Fruit fly (Drosophila melanogaster) whole organism, embryonic: ENCODE measurements around the gene SelT.

ENCODE experiments used
- Awh ChIP-seq: fragments of 200-800 bp; sonication (Bioruptor generic); IDR thresholded peaks from 2 replicates; pipeline ENCODE4, ENCODE4 v1.3.6; 2022; ENCODE audit warnings: missing biosample characterization, missing genetic modification characterization
- Blimp-1 ChIP-seq: fragments of 200-800 bp; sonication (Bioruptor generic); optimal IDR thresholded peaks from 3 replicates; lab custom pipeline; 2018; ENCODE audit warnings: missing biosample characterization, missing genetic modification characterization, mild to moderate bottlenecking, moderate library complexity, missing genetic modification reagents
- CG10543 ChIP-seq: fragments of 200-800 bp; sonication (Bioruptor generic); optimal IDR thresholded peaks from 3 replicates; lab custom pipeline; 2017; ENCODE audit warnings: missing biosample characterization, mild to moderate bottlenecking, missing genetic modification characterization, moderate library complexity
- CG10565 ChIP-seq: fragments of 200-800 bp; sonication (Bioruptor generic); optimal IDR thresholded peaks from 3 replicates; lab custom pipeline; 2016; ENCODE audit warnings: missing biosample characterization, mild to moderate bottlenecking, missing genetic modification characterization
- CG10654 ChIP-seq: fragments of 200-800 bp; sonication (Bioruptor generic); optimal IDR thresholded peaks from 2 replicates; lab custom pipeline; 2016; ENCODE audit warnings: missing biosample characterization, missing genetic modification characterization
- CG11093 ChIP-seq: fragments of 200-800 bp; sonication (Bioruptor generic); IDR thresholded peaks from 3 replicates; pipeline ENCODE4 v1.3.6; 2022; ENCODE audit warnings: missing biosample characterization, missing genetic modification characterization
- CG11696 ChIP-seq: fragments of 200-800 bp; sonication (Bioruptor generic); IDR thresholded peaks from 2 replicates; pipeline ENCODE4 v1.3.6; 2022; ENCODE audit warnings: missing biosample characterization, missing genetic modification characterization
- CG12071 ChIP-seq: fragments of 200-800 bp; sonication (Bioruptor generic); optimal IDR thresholded peaks from 3 replicates; lab custom pipeline; 2018; ENCODE audit warnings: missing biosample characterization, mild to moderate bottlenecking, missing genetic modification characterization
- CG16815 ChIP-seq: fragments of 200-800 bp; sonication (Bioruptor generic); optimal IDR thresholded peaks from 3 replicates; lab custom pipeline; 2017; ENCODE audit warnings: missing biosample characterization, mild to moderate bottlenecking, missing genetic modification characterization
- CG18011 ChIP-seq: fragments of 200-800 bp; sonication (Bioruptor generic); optimal IDR thresholded peaks from 2 replicates; lab custom pipeline; 2017; ENCODE audit warnings: missing biosample characterization, missing genetic modification characterization, mild to moderate bottlenecking, moderate library complexity, missing genotype
- CG18619 ChIP-seq: fragments of 200-800 bp; sonication (Bioruptor generic); optimal IDR thresholded peaks from 3 replicates; lab custom pipeline; 2017; ENCODE audit warnings: missing biosample characterization, mild to moderate bottlenecking, missing genetic modification characterization
- CG2875 ChIP-seq: fragments of 200-800 bp; sonication (Bioruptor generic); optimal IDR thresholded peaks from 2 replicates; lab custom pipeline; 2017; ENCODE audit warnings: missing biosample characterization, mild to moderate bottlenecking, missing genetic modification characterization, missing genetic modification reagents
- CG30020 ChIP-seq: fragments of 200-800 bp; optimal IDR thresholded peaks from 2 replicates; lab custom pipeline; 2019; ENCODE audit warnings: missing biosample characterization, mild to moderate bottlenecking, missing genetic modification characterization, moderate library complexity
- CG4424 ChIP-seq: fragments of 200-800 bp; sonication (Bioruptor generic); optimal IDR thresholded peaks from 3 replicates; lab custom pipeline; 2016; ENCODE audit warnings: missing biosample characterization, missing genetic modification characterization
- CG4617 ChIP-seq: fragments of 200-800 bp; sonication (Bioruptor generic); optimal IDR thresholded peaks from 3 replicates; lab custom pipeline; 2016; ENCODE audit warnings: missing biosample characterization, missing genetic modification characterization, borderline replicate concordance
- CG6689 ChIP-seq: fragments of 200-800 bp; sonication (Bioruptor generic); IDR thresholded peaks from 2 replicates; pipeline ENCODE4 v1.3.6; 2022; ENCODE audit warnings: missing biosample characterization, missing genetic modification characterization
- CG7372 ChIP-seq: fragments of 200-800 bp; sonication (Bioruptor generic); IDR thresholded peaks from 2 replicates; pipeline ENCODE4 v1.3.6; 2022; ENCODE audit warnings: missing biosample characterization, missing genetic modification characterization
- CG7839 ChIP-seq: fragments of 200-800 bp; sonication (Bioruptor generic); optimal IDR thresholded peaks from 3 replicates; lab custom pipeline; 2018; ENCODE audit warnings: missing biosample characterization, mild to moderate bottlenecking, missing genetic modification characterization, moderate library complexity
- CoRest ChIP-seq: fragments of 200-800 bp; sonication (Bioruptor generic); optimal IDR thresholded peaks from 3 replicates; lab custom pipeline; 2018; ENCODE audit warnings: missing biosample characterization, mild to moderate bottlenecking, missing genetic modification characterization, moderate library complexity
- Dip3 ChIP-seq: fragments of 200-800 bp; sonication (Bioruptor generic); optimal IDR thresholded peaks from 3 replicates; lab custom pipeline; 2016; ENCODE audit warnings: missing biosample characterization, missing genetic modification characterization
- ERR ChIP-seq: fragments of 200-800 bp; sonication (Bioruptor generic); optimal IDR thresholded peaks from 2 replicates; lab custom pipeline; 2016; ENCODE audit warnings: missing biosample characterization, missing genetic modification characterization
- Ets65A ChIP-seq: fragments of 200-800 bp; sonication (Bioruptor generic); peaks from one replicate; lab custom pipeline; 2016; ENCODE audit warnings: missing biosample characterization, missing genetic modification characterization
- HmgZ ChIP-seq: fragments of 200-800 bp; sonication (Bioruptor generic); optimal IDR thresholded peaks from 2 replicates; lab custom pipeline; 2018; ENCODE audit warnings: missing biosample characterization, mild to moderate bottlenecking, missing genetic modification characterization
- Poxn ChIP-seq: fragments of 200-800 bp; sonication (Bioruptor generic); IDR thresholded peaks from 2 replicates; pipeline ENCODE4 v1.3.6; 2022; ENCODE audit warnings: missing biosample characterization, missing genetic modification characterization
- Spps ChIP-seq: fragments of 200-800 bp; sonication (Bioruptor generic); optimal IDR thresholded peaks from 2 replicates; lab custom pipeline; 2018; ENCODE audit warnings: missing biosample characterization, mild to moderate bottlenecking, missing genetic modification characterization
- Sry-β ChIP-seq: fragments of 200-800 bp; sonication (Bioruptor generic); optimal IDR thresholded peaks from 2 replicates; lab custom pipeline; 2018; ENCODE audit warnings: missing biosample characterization, mild to moderate bottlenecking, missing genetic modification characterization, moderate library complexity
- Usf ChIP-seq: fragments of 200-800 bp; sonication (Bioruptor generic); optimal IDR thresholded peaks from 2 replicates; lab custom pipeline; 2017; ENCODE audit warnings: missing genotype, missing biosample characterization, missing genetic modification characterization
- Xrp1 ChIP-seq: fragments of 200-800 bp; sonication (Bioruptor generic); IDR thresholded peaks from 2 replicates; pipeline ENCODE4 v1.3.6; 2022; ENCODE audit warnings: missing biosample characterization, missing genetic modification characterization
- amos ChIP-seq: fragments of 200-800 bp; sonication (Bioruptor generic); IDR thresholded peaks from 2 replicates; pipeline ENCODE4 v1.3.6; 2022; ENCODE audit warnings: missing biosample characterization, missing genetic modification characterization; ENCODE audit not compliant: partially characterized antibody
- bigmax ChIP-seq: fragments of 200-800 bp; sonication (Bioruptor generic); optimal IDR thresholded peaks from 2 replicates; lab custom pipeline; 2018; ENCODE audit warnings: missing biosample characterization, mild to moderate bottlenecking, missing genetic modification characterization
- br ChIP-seq: fragments of >200 bp; optimal IDR thresholded peaks from 2 replicates; lab custom pipeline; 2017
- cas ChIP-seq: fragments of 200-800 bp; sonication (Bioruptor generic); IDR thresholded peaks from 2 replicates; pipeline ENCODE4 v1.3.6; 2022; ENCODE audit warnings: missing biosample characterization, missing genetic modification characterization
- caup ChIP-seq: fragments of 200-800 bp; sonication (Bioruptor generic); optimal IDR thresholded peaks from 3 replicates; lab custom pipeline; 2017; ENCODE audit warnings: missing biosample characterization, mild to moderate bottlenecking, missing genetic modification characterization, moderate library complexity; ENCODE audit not compliant: severe bottlenecking
- chif ChIP-seq, 2 experiments: fragments of 200-800 bp; sonication (Bioruptor generic); optimal IDR thresholded peaks; 3 replicates each; lab custom pipeline; 2016; ENCODE audit warnings: missing biosample characterization in 2 of 2, missing genetic modification characterization in 2 of 2
- chn ChIP-seq: fragments of 200-800 bp; sonication (Bioruptor generic); optimal IDR thresholded peaks from 2 replicates; lab custom pipeline; 2016; ENCODE audit warnings: missing biosample characterization, missing genetic modification characterization
- croc ChIP-seq: fragments of 200-800 bp; sonication (Bioruptor generic); conservative IDR thresholded peaks from 3 replicates; pipeline ENCODE4 v1.3.6; 2022; ENCODE audit warnings: missing biosample characterization, missing genetic modification characterization
- her ChIP-seq: fragments of 200-800 bp; sonication (Bioruptor generic); optimal IDR thresholded peaks from 2 replicates; lab custom pipeline; 2016; ENCODE audit warnings: missing biosample characterization, missing genetic modification characterization
- hth ChIP-seq: fragments of >200 bp; optimal IDR thresholded peaks from 2 replicates; lab custom pipeline; 2017; ENCODE audit warnings: inconsistent platforms
- jigr1 ChIP-seq: fragments of 200-800 bp; sonication (Bioruptor generic); IDR thresholded peaks from 3 replicates; pipeline ENCODE4 v1.3.6; 2022; ENCODE audit warnings: missing biosample characterization, missing genetic modification characterization
- luna ChIP-seq: fragments of 200-800 bp; sonication (Bioruptor generic); optimal IDR thresholded peaks from 2 replicates; lab custom pipeline; 2016; ENCODE audit warnings: missing biosample characterization, missing genetic modification characterization
- maf-S ChIP-seq: fragments of 200-800 bp; sonication (Bioruptor generic); optimal IDR thresholded peaks from 2 replicates; lab custom pipeline; 2016; ENCODE audit warnings: missing biosample characterization, missing genetic modification characterization
- nmo ChIP-seq: fragments of 200-800 bp; sonication (Bioruptor generic); optimal IDR thresholded peaks from 2 replicates; lab custom pipeline; 2018; ENCODE audit warnings: missing biosample characterization, mild to moderate bottlenecking, missing genetic modification characterization, moderate library complexity
- onecut ChIP-seq: fragments of 200-800 bp; sonication (Bioruptor generic); IDR thresholded peaks from 2 replicates; pipeline ENCODE4 v1.3.6; 2022; ENCODE audit warnings: missing biosample characterization, missing genetic modification characterization
- org-1 ChIP-seq: fragments of 200-800 bp; sonication (Bioruptor generic); optimal IDR thresholded peaks from 2 replicates; lab custom pipeline; 2017; ENCODE audit warnings: missing biosample characterization, missing genetic modification characterization
- pros ChIP-seq: fragments of 200-800 bp; sonication (Bioruptor generic); optimal IDR thresholded peaks from 3 replicates; lab custom pipeline; 2019; ENCODE audit warnings: missing biosample characterization, mild to moderate bottlenecking, missing genetic modification characterization, moderate library complexity
- tll ChIP-seq, 2 experiments: fragments of 200-800 bp in 1 of 2; fragments of >200 bp in 1 of 2; sonication (Bioruptor generic) in 1 of 2; optimal IDR thresholded peaks; 2 replicates each; lab custom pipeline; 2017 to 2019; ENCODE audit warnings: missing biosample characterization in 2 of 2, missing genetic modification characterization in 2 of 2, mild to moderate bottlenecking in 1 of 2, moderate library complexity in 1 of 2
- unpg ChIP-seq: fragments of 200-800 bp; sonication (Bioruptor generic); optimal IDR thresholded peaks from 3 replicates; lab custom pipeline; 2018; ENCODE audit warnings: missing biosample characterization, mild to moderate bottlenecking, missing genetic modification characterization, moderate library complexity
- zf30C ChIP-seq: fragments of 200-800 bp; sonication (Bioruptor generic); optimal IDR thresholded peaks from 3 replicates; lab custom pipeline; 2018; ENCODE audit warnings: missing biosample characterization, mild to moderate bottlenecking, missing genetic modification characterization
- zfh1 ChIP-seq: fragments of 200-800 bp; sonication (Bioruptor generic); IDR thresholded peaks from 3 replicates; pipeline ENCODE4 v1.3.6; 2022; ENCODE audit warnings: missing biosample characterization, missing genetic modification characterization

The SelT gene

DNA sequence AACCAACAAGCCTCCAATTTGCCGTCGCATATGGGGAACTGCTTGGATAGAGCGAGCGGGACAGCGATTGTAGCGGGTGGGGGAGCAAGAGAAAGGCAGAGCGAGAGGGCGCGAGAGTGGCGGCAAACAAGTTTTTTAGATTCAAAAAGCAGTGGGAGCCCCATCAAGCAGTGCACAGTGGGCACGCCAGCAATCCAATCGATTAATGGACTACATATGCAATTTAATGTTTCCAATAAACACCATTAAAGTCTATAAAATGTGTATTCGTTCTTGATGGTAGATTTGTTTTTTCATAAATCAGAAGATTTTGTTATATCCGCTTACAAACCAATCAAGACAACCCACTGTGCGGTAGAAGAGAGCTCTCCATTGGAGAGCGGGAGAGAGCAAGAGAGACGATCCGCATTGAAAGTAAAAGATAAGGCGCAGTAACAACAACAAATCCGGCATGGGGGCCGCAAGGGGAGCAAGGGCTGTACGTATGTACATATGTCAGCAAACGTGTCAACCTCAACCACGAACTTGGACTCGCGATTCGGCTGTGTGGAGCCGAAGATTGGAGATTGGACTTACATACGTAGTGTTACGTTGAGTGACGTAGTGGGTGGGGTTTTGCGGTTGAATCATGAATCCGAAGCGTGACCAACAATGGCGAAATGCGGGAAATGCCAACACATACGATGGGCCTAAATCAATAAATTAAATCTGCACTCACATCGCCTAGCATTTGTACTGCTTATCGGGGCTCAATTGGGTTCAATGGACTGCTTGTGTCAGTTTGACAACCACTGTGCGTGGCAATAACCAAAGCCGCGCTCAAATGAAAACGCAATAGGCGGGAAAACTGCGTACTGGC lies 13.1 kb upstream of the SelT start (continued):
- TF ChIP-seq luna (GFP tag; lab: Kevin White, UChicago) (peak; percentile 98), zf30C (GFP tag; lab: Kevin White, UChicago) (no peak), CG18619 (peak; percentile 98), onecut (GFP tag; lab: Robert Waterston, UW) (peak; percentile 97), Spps (peak; percentile 98), Poxn (GFP tag; lab: Robert Waterston, UW) (peak; percentile 96), CG7839 (tag; lab: Kevin White, UChicago) (peak; percentile 99), unpg (GFP tag; lab: Kevin White, UChicago) (peak; percentile 100), CG12071 (GFP tag; lab: Kevin White, UChicago) (peak; percentile 99), Blimp-1 (GFP tag; lab: Kevin White, UChicago) (peak; percentile 98), croc (GFP tag; lab: Robert Waterston, UW) (peak; percentile 99), CG30020 (peak; percentile 88), CG16815 (peak; percentile 99), CG10543 (GFP tag; lab: Kevin White, UChicago) (peak; percentile 98), Dip3 (GFP tag; lab: Kevin White, UChicago) (peak; percentile 99), CG7372 (GFP tag; lab: Robert Waterston, UW) (peak; percentile 99), caup (peak; percentile 98), Xrp1 (GFP tag; lab: Robert Waterston, UW) (peak; percentile 99), Ets65A (peak; percentile 100), hth (lab: Kevin White, UChicago) (no peak), CoRest (peak; percentile 99), amos (GFP tag; lab: Robert Waterston, UW) (no peak), HmgZ (tag; lab: Kevin White, UChicago) (peak; percentile 99), CG10654 (GFP tag; lab: Kevin White, UChicago) (peak; percentile 99), Usf (GFP tag; lab: Kevin White, UChicago) (peak; percentile 98), CG11093 (GFP tag; lab: Robert Waterston, UW) (peak; percentile 99), chif (GFP tag; optimal IDR thresholded peaks at IDR 0.05; lab: Kevin White, UChicago) (peak; percentile 99), CG4617 (GFP tag; lab: Kevin White, UChicago) (peak; percentile 99), ERR (GFP tag; lab: Kevin White, UChicago) (peak; percentile 98), Awh (GFP tag; lab: Robert Waterston, UW) (peak; percentile 99), org-1 (GFP tag; lab: Kevin White, UChicago) (peak; percentile 98), tll (GFP tag; optimal IDR thresholded peaks at IDR 0.05; lab: Kevin White, UChicago) (no peak), CG4424 (peak; percentile 99), CG6689 (GFP tag; lab: Robert Waterston, UW) (peak; percentile 99), bigmax (GFP tag; lab: Kevin White, UChicago) (peak; percentile 80), zfh1 (GFP tag; lab: Robert Waterston, UW) (peak; percentile 100), maf-S (GFP tag; lab: Kevin White, UChicago) (peak; percentile 99), Sry-β (GFP tag; lab: Kevin White, UChicago) (peak; percentile 78), her (GFP tag; lab: Kevin White, UChicago) (peak; percentile 97), CG2875 (GFP tag; lab: Kevin White, UChicago) (peak; percentile 99), br (no peak), pros (GFP tag; lab: Kevin White, UChicago) (peak; percentile 79), CG10565 (peak; percentile 97), nmo (GFP tag; lab: Kevin White, UChicago) (peak; percentile 99), jigr1 (GFP tag; lab: Robert Waterston, UW) (peak; percentile 99), CG18011 (GFP tag; lab: Kevin White, UChicago) (peak; percentile 91), chn (GFP tag; lab: Kevin White, UChicago) (peak; percentile 99), cas (GFP tag; lab: Robert Waterston, UW) (peak; percentile 98), CG11696 (GFP tag; lab: Robert Waterston, UW) (peak; percentile 96)
